Fruit fly (Drosophila melanogaster) whole organism, embryonic: ENCODE measurements around the gene DIP-eta.

ENCODE experiments used
- Aef1 ChIP-seq: fragments of 200-800 bp; sonication (Bioruptor generic); IDR thresholded peaks from 3 replicates; pipeline ENCODE4 v1.3.6; 2022; ENCODE audit warnings: missing biosample characterization, missing genetic modification characterization
- Atf6 ChIP-seq: fragments of 200-800 bp; sonication (Bioruptor generic); IDR thresholded peaks from 2 replicates; pipeline ENCODE4 v1.3.6; 2022; ENCODE audit warnings: missing biosample characterization, missing genetic modification characterization
- B-H2 ChIP-seq: fragments of 200-800 bp; sonication (Bioruptor generic); optimal IDR thresholded peaks from 2 replicates; lab custom pipeline; 2018; ENCODE audit warnings: missing biosample characterization, mild to moderate bottlenecking, missing genetic modification characterization
- CG11504 ChIP-seq: fragments of 200-800 bp; sonication (Bioruptor generic); optimal IDR thresholded peaks from 3 replicates; lab custom pipeline; 2019; ENCODE audit warnings: missing biosample characterization, mild to moderate bottlenecking, missing genetic modification characterization, moderate library complexity
- CG12104 ChIP-seq: fragments of 200-800 bp; sonication (Bioruptor generic); optimal IDR thresholded peaks from 3 replicates; lab custom pipeline; 2016; ENCODE audit warnings: missing biosample characterization, missing genetic modification characterization
- CG14441 ChIP-seq: fragments of 200-800 bp; sonication (Bioruptor generic); IDR thresholded peaks from 2 replicates; pipeline ENCODE4 v1.3.6; 2022; ENCODE audit warnings: missing biosample characterization, missing genetic modification characterization
- CG2116 ChIP-seq: fragments of 200-800 bp; sonication (Bioruptor generic); optimal IDR thresholded peaks from 3 replicates; lab custom pipeline; 2018; ENCODE audit warnings: missing biosample characterization, mild to moderate bottlenecking, missing genetic modification characterization
- CG2129 ChIP-seq: fragments of 200-800 bp; sonication (Bioruptor generic); IDR thresholded peaks from 2 replicates; pipeline ENCODE4 v1.3.6; 2022; ENCODE audit warnings: missing biosample characterization, missing genetic modification characterization; ENCODE audit not compliant: partially characterized antibody
- CG3065 ChIP-seq: fragments of 200-800 bp; sonication (Bioruptor generic); optimal IDR thresholded peaks from 2 replicates; lab custom pipeline; 2016; ENCODE audit warnings: missing biosample characterization, missing genetic modification characterization
- CG4328 ChIP-seq: fragments of 200-800 bp; sonication (Bioruptor generic); optimal IDR thresholded peaks from 3 replicates; lab custom pipeline; 2017; ENCODE audit warnings: missing biosample characterization, missing genetic modification reagents, missing genetic modification characterization
- CG4707 ChIP-seq: fragments of 200-800 bp; sonication (Bioruptor generic); optimal IDR thresholded peaks from 2 replicates; lab custom pipeline; 2018; ENCODE audit warnings: missing biosample characterization, mild to moderate bottlenecking, missing genetic modification characterization, moderate library complexity
- CG5245 ChIP-seq: fragments of 200-800 bp; sonication (Bioruptor generic); optimal IDR thresholded peaks from 3 replicates; lab custom pipeline; 2016; ENCODE audit warnings: missing biosample characterization, missing genetic modification characterization
- CG6254 ChIP-seq: fragments of 200-800 bp; sonication (Bioruptor generic); optimal IDR thresholded peaks from 3 replicates; lab custom pipeline; 2017; ENCODE audit warnings: mild to moderate bottlenecking, missing biosample characterization, missing genetic modification reagents, missing genetic modification characterization
- CG6654 ChIP-seq: fragments of 200-800 bp; sonication (Bioruptor generic); optimal IDR thresholded peaks from 2 replicates; lab custom pipeline; 2017; ENCODE audit warnings: missing biosample characterization, mild to moderate bottlenecking, missing genetic modification characterization
- CG9876 ChIP-seq: fragments of 200-800 bp; sonication (Bioruptor generic); optimal IDR thresholded peaks from 2 replicates; lab custom pipeline; 2016; ENCODE audit warnings: missing biosample characterization, missing genetic modification characterization
- Drgx ChIP-seq: fragments of 200-800 bp; sonication (Bioruptor generic); IDR thresholded peaks from 2 replicates; pipeline ENCODE4 v1.3.6; 2022; ENCODE audit warnings: missing biosample characterization, missing genetic modification characterization
- Ets65A ChIP-seq: fragments of 200-800 bp; sonication (Bioruptor generic); peaks from one replicate; lab custom pipeline; 2016; ENCODE audit warnings: missing biosample characterization, missing genetic modification characterization
- Fer3 ChIP-seq: fragments of 200-800 bp; sonication (Bioruptor generic); optimal IDR thresholded peaks from 2 replicates; lab custom pipeline; 2018; ENCODE audit warnings: missing biosample characterization, mild to moderate bottlenecking, missing genetic modification characterization, moderate library complexity
- HLH54F ChIP-seq: fragments of 200-800 bp; sonication (Bioruptor generic); optimal IDR thresholded peaks from 3 replicates; lab custom pipeline; 2016; ENCODE audit warnings: missing biosample characterization, missing genetic modification characterization
- HLHmδ ChIP-seq: fragments of 200-800 bp; sonication (Bioruptor generic); optimal IDR thresholded peaks from 2 replicates; lab custom pipeline; 2018; ENCODE audit warnings: missing biosample characterization, mild to moderate bottlenecking, missing genetic modification characterization, moderate library complexity
- Oli ChIP-seq: fragments of 200-800 bp; sonication (Bioruptor generic); optimal IDR thresholded peaks from 2 replicates; lab custom pipeline; 2018; ENCODE audit warnings: missing biosample characterization, mild to moderate bottlenecking, missing genetic modification characterization, moderate library complexity
- Ptx1 ChIP-seq: fragments of 200-800 bp; sonication (Bioruptor generic); IDR thresholded peaks from 2 replicates; pipeline ENCODE4 v1.3.6; 2022; ENCODE audit warnings: missing biosample characterization, missing genetic modification characterization
- Sox102F ChIP-seq: fragments of 200-800 bp; sonication (Bioruptor generic); optimal IDR thresholded peaks from 2 replicates; lab custom pipeline; 2018; ENCODE audit warnings: missing biosample characterization, mild to moderate bottlenecking, missing genetic modification characterization, moderate library complexity
- Xrp1 ChIP-seq: fragments of 200-800 bp; sonication (Bioruptor generic); IDR thresholded peaks from 2 replicates; pipeline ENCODE4 v1.3.6; 2022; ENCODE audit warnings: missing biosample characterization, missing genetic modification characterization
- YL-1 ChIP-seq: fragments of 200-800 bp; sonication (Bioruptor generic); optimal IDR thresholded peaks from 3 replicates; lab custom pipeline; 2017; ENCODE audit warnings: missing biosample characterization, mild to moderate bottlenecking, missing genetic modification characterization
- bcd ChIP-seq: fragments of 200-800 bp; sonication (Bioruptor generic); optimal IDR thresholded peaks from 2 replicates; lab custom pipeline; 2017; ENCODE audit warnings: missing biosample characterization, mild to moderate bottlenecking, missing genetic modification characterization
- cas ChIP-seq: fragments of 200-800 bp; sonication (Bioruptor generic); IDR thresholded peaks from 2 replicates; pipeline ENCODE4 v1.3.6; 2022; ENCODE audit warnings: missing biosample characterization, missing genetic modification characterization
- caup ChIP-seq: fragments of 200-800 bp; sonication (Bioruptor generic); optimal IDR thresholded peaks from 3 replicates; lab custom pipeline; 2017; ENCODE audit warnings: missing biosample characterization, mild to moderate bottlenecking, missing genetic modification characterization, moderate library complexity; ENCODE audit not compliant: severe bottlenecking
- chif ChIP-seq, 2 experiments: fragments of 200-800 bp; sonication (Bioruptor generic); optimal IDR thresholded peaks; 3 replicates each; lab custom pipeline; 2016; ENCODE audit warnings: missing biosample characterization in 2 of 2, missing genetic modification characterization in 2 of 2
- chm ChIP-seq: fragments of 200-800 bp; sonication (Bioruptor generic); IDR thresholded peaks from 2 replicates; pipeline ENCODE4 v1.3.6; 2022; ENCODE audit warnings: missing biosample characterization, missing genetic modification characterization
- dan ChIP-seq: fragments of 200-800 bp; sonication (Bioruptor generic); IDR thresholded peaks from 2 replicates; pipeline ENCODE4 v1.3.6; 2022; ENCODE audit warnings: missing biosample characterization, missing genetic modification characterization
- dimm ChIP-seq: fragments of 200-800 bp; sonication (Bioruptor generic); IDR thresholded peaks from 2 replicates; pipeline ENCODE4 v1.3.6; 2022; ENCODE audit warnings: missing biosample characterization, missing genetic modification characterization
- esg ChIP-seq: fragments of 200-800 bp; sonication (Bioruptor generic); conservative IDR thresholded peaks from 2 replicates; pipeline ENCODE4 v1.3.6; 2022; ENCODE audit warnings: missing biosample characterization, missing genetic modification characterization
- exex ChIP-seq: fragments of 200-800 bp; sonication (Bioruptor generic); optimal IDR thresholded peaks from 4 replicates; lab custom pipeline; 2018; ENCODE audit warnings: missing biosample characterization, mild to moderate bottlenecking, missing genetic modification characterization, moderate library complexity
- fd64A ChIP-seq: fragments of 200-800 bp; sonication (Bioruptor generic); optimal IDR thresholded peaks from 3 replicates; lab custom pipeline; 2018; ENCODE audit warnings: missing biosample characterization, mild to moderate bottlenecking, missing genetic modification characterization
- gsb-n ChIP-seq: fragments of 200-800 bp; sonication (Bioruptor generic); optimal IDR thresholded peaks from 3 replicates; lab custom pipeline; 2018; ENCODE audit warnings: missing biosample characterization, mild to moderate bottlenecking, missing genetic modification characterization
- ham ChIP-seq: fragments of 200-800 bp; sonication (Bioruptor generic); IDR thresholded peaks from 2 replicates; pipeline ENCODE4 v1.3.6; 2022; ENCODE audit warnings: missing biosample characterization, missing genetic modification characterization
- luna ChIP-seq: fragments of 200-800 bp; sonication (Bioruptor generic); optimal IDR thresholded peaks from 2 replicates; lab custom pipeline; 2016; ENCODE audit warnings: missing biosample characterization, missing genetic modification characterization
- nmo ChIP-seq: fragments of 200-800 bp; sonication (Bioruptor generic); optimal IDR thresholded peaks from 2 replicates; lab custom pipeline; 2018; ENCODE audit warnings: missing biosample characterization, mild to moderate bottlenecking, missing genetic modification characterization, moderate library complexity
- pnt ChIP-seq: fragments of 200-800 bp; sonication (Bioruptor generic); optimal IDR thresholded peaks from 3 replicates; lab custom pipeline; 2016; ENCODE audit warnings: missing biosample characterization, missing genetic modification characterization
- rib ChIP-seq: fragments of 200-800 bp; sonication (Bioruptor generic); IDR thresholded peaks from 2 replicates; pipeline ENCODE4 v1.3.6; 2022; ENCODE audit warnings: missing biosample characterization, missing genetic modification characterization
- salm ChIP-seq: fragments of 200-800 bp; sonication (Bioruptor generic); optimal IDR thresholded peaks from 2 replicates; lab custom pipeline; 2018; ENCODE audit warnings: missing biosample characterization, mild to moderate bottlenecking, missing genetic modification characterization
- sisA ChIP-seq: fragments of 200-800 bp; sonication (Bioruptor generic); IDR thresholded peaks from 2 replicates; pipeline ENCODE4 v1.3.6; 2022; ENCODE audit warnings: missing biosample characterization, missing genetic modification characterization
- slbo ChIP-seq: fragments of 200-800 bp; sonication (Bioruptor generic); IDR thresholded peaks from 2 replicates; pipeline ENCODE4 v1.3.6; 2022; ENCODE audit warnings: missing biosample characterization, missing genetic modification characterization
- ssp ChIP-seq: fragments of 200-800 bp; sonication (Bioruptor generic); IDR thresholded peaks from 2 replicates; pipeline ENCODE4 v1.3.6; 2022; ENCODE audit warnings: missing biosample characterization, missing genetic modification characterization
- ttk ChIP-seq: fragments of 200-800 bp; sonication (Bioruptor generic); IDR thresholded peaks from 2 replicates; pipeline ENCODE4 v2.1.2; 2022; ENCODE audit warnings: missing biosample characterization, missing genetic modification characterization
- tup ChIP-seq: fragments of 200-800 bp; sonication (Bioruptor generic); optimal IDR thresholded peaks from 2 replicates; lab custom pipeline; 2016; ENCODE audit warnings: missing biosample characterization, mild to moderate bottlenecking, missing genetic modification characterization, moderate library complexity
- vfl ChIP-seq: fragments of 200-800 bp; sonication (Bioruptor generic); optimal IDR thresholded peaks from 2 replicates; lab custom pipeline; 2016; ENCODE audit warnings: missing biosample characterization, missing genetic modification characterization
- wek ChIP-seq: fragments of 200-800 bp; sonication (Bioruptor generic); optimal IDR thresholded peaks from 3 replicates; lab custom pipeline; 2018; ENCODE audit warnings: missing biosample characterization, mild to moderate bottlenecking, missing genetic modification characterization, moderate library complexity
- wor ChIP-seq: fragments of 200-800 bp; sonication (Bioruptor generic); IDR thresholded peaks from 2 replicates; pipeline ENCODE4 v1.3.6; 2022; ENCODE audit warnings: missing biosample characterization, missing genetic modification characterization
- z ChIP-seq: fragments of 200-800 bp; sonication (Bioruptor generic); IDR thresholded peaks from 3 replicates; pipeline ENCODE4 v1.3.6; 2022; ENCODE audit warnings: missing biosample characterization, missing genetic modification characterization

DIP-eta gene

dm6 chr2L:5569503-5569902 is 48.2 kb downstream of the DIP-eta start (continued):
- TF ChIP-seq Fer3 (tag; lab: Kevin White, UChicago) (peak; percentile 23), ham (no peak), sisA (GFP tag; lab: Robert Waterston, UW) (no peak), CG4707 (GFP tag; lab: Kevin White, UChicago) (no peak), CG9876 (GFP tag; lab: Kevin White, UChicago) (no peak), chif (GFP tag; optimal IDR thresholded peaks at IDR 0.05; lab: Kevin White, UChicago) (no peak), CG6654 (GFP tag; lab: Kevin White, UChicago) (no peak), bcd (GFP tag; lab: Kevin White, UChicago) (peak; percentile 12), CG5245 (no peak), rib (GFP tag; lab: Robert Waterston, UW) (no peak), CG3065 (no peak), gsb-n (tag; lab: Kevin White, UChicago) (no peak), dan (GFP tag; lab: Robert Waterston, UW) (no peak), cas (no peak), salm (tag; lab: Kevin White, UChicago) (no peak), B-H2 (GFP tag; lab: Kevin White, UChicago) (no peak), HLHmδ (GFP tag; lab: Kevin White, UChicago) (no peak), fd64A (GFP tag; lab: Kevin White, UChicago) (no peak), vfl (GFP tag; lab: Kevin White, UChicago) (no peak), dimm (GFP tag; lab: Robert Waterston, UW) (no peak), z (no peak), esg (GFP tag; lab: Robert Waterston, UW) (no peak)

dm6 chr2L:5567103-5567502 is 50.6 kb downstream of the DIP-eta start:
- TF ChIP-seq z: 0 out of 3 replicates have a peak, but pooled peaks have one; percentile 36
- no peak for TF ChIP-seq CG6254
- TF ChIP-seq CG11504 (tag; lab: Kevin White, UChicago): peak; percentile 37
- no peak for TF ChIP-seq CG12104
- no peak for TF ChIP-seq chm
- TF ChIP-seq YL-1: no peak
- no peak for TF ChIP-seq CG4328
- peak; percentile 59; the same call in 1 of the 2 replicates for TF ChIP-seq Ptx1 (GFP tag; lab: Robert Waterston, UW)
- no peak for TF ChIP-seq pnt (GFP tag; lab: Kevin White, UChicago)
- peak; percentile 5 for TF ChIP-seq nmo (GFP tag; lab: Kevin White, UChicago)
- TF ChIP-seq luna (GFP tag; lab: Kevin White, UChicago): no peak
- no peak for TF ChIP-seq wor
- TF ChIP-seq Xrp1 (GFP tag; lab: Robert Waterston, UW): peak; percentile 64
- peak; percentile 44; the same call in 1 of the 2 replicates for TF ChIP-seq ttk (GFP tag; lab: Robert Waterston, UW)
- no peak for TF ChIP-seq vfl (GFP tag; lab: Kevin White, UChicago)
- no peak for TF ChIP-seq CG2116
- peak; percentile 45 for TF ChIP-seq slbo (GFP tag; lab: Robert Waterston, UW)
- peak; percentile 36 for TF ChIP-seq Sox102F (GFP tag; lab: Kevin White, UChicago)
- no peak for TF ChIP-seq exex (tag; lab: Kevin White, UChicago)
- TF ChIP-seq Oli (tag; lab: Kevin White, UChicago): peak; percentile 7
- 0 out of 2 replicates have a peak, but pooled peaks have one; percentile 34 for TF ChIP-seq CG14441 (GFP tag; lab: Robert Waterston, UW)
- TF ChIP-seq Drgx (GFP tag; lab: Robert Waterston, UW): peak; percentile 86
- 0 out of 2 replicates have a peak, but pooled peaks have one; percentile 20 for TF ChIP-seq esg (GFP tag; lab: Robert Waterston, UW)
- no peak for TF ChIP-seq tup (GFP tag; lab: Kevin White, UChicago)
- TF ChIP-seq Atf6 (GFP tag; lab: Robert Waterston, UW): no peak; the same call in 1 of the 2 replicates
- TF ChIP-seq Ets65A (GFP tag; lab: Kevin White, UChicago): peak; percentile 12
- TF ChIP-seq Aef1 (GFP tag; lab: Robert Waterston, UW): 0 out of 3 replicates have a peak, but pooled peaks have one; percentile 18
- no peak for TF ChIP-seq caup
- no peak for TF ChIP-seq CG2129
- TF ChIP-seq HLHmδ (GFP tag; lab: Kevin White, UChicago): no peak
- no peak for TF ChIP-seq ssp
- TF ChIP-seq wek: no peak
- TF ChIP-seq HLH54F (GFP tag; lab: Kevin White, UChicago): no peak
